Worm (Caenorhabditis elegans): ENCODE measurements around the gene hrpk-2.
A peak's percentile ranks its signal among the peaks of the same experiment; 100 is the strongest.
"Not testable (repeated sequence)": the region's sequence is repeated elsewhere in the genome, so short reads cannot be mapped to it uniquely, and the experiment has no call there.

Gene hrpk-2

DNA sequence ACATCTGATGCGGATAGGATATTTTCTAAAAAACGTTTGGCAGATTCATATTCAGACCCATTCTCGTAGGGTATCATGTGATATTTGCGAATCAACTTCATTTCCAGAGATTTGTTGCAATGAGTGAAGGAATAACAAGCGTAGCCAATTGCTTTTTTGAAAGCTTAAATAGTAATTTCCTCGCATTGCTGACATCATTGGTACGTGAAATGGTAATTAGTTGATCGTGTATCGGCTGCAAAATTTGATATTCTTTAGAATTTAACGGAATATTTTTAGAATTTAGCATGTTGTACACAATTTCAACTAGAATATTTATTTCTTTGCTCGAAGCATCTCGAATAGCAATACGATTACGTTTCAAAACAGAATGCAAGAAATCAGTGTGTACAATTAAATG is 24.3 kb upstream of the hrpk-2 start, which contains the start of gene F54H12.4:
Gene F54H12.4, minus strand, starts transcription at position 101 of the 400 bp plus-strand sequence.
- TF ChIP-seq B0310.2, tra-4, ceh-36 (tag; optimal IDR thresholded peaks at IDR 0.05): not testable (repeated sequence)

DNA sequence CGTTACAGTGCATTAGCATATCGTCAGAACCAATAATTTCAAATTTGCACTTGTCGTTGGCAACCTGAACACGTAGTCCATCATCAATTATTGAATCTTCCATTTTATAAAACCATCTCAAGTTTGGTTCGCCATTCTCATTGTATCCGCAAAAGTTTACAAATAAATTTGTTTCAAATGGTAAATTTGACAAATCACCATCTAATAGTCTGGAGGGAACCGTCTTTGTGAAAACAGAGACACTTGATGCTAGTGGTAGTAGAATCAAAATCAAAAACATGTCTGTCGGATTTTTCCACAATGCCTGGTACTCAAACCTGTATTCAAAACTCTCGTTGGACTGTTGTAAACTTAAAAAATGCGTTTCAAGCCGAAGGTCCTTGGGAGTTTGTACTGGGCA is 22.6 kb upstream of the hrpk-2 start, which contains the start of gene F54H12.2:
Gene F54H12.2, plus strand, starts transcription at position 301 of the 400 bp plus-strand sequence.
- not testable (repeated sequence) for TF ChIP-seq scrt-1 (GFP tag; IDR thresholded peaks at IDR 0.05); ceh-36 (tag; optimal IDR thresholded peaks at IDR 0.05); tra-4 (tag; optimal IDR thresholded peaks at IDR 0.05)

DNA sequence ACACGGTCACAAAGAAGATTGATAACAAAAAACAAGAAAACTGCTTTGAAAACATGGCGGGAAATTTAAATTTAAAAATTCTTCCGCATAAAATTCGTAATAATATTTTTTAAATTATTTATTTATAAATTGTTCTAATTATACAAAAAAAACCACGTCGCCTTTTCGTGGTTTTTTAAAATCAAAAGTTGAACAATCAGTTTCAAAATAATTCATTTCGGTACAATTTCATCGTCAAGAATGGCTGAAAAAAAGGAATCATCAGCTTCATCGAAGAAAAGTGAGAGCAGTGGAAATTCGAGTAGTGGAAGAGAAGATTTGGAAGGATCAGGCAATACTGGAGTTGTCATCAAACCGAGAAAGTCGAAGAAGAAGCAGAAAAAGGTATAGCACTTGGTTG is 17.8 kb upstream of the hrpk-2 start, which contains the start of the genes F54H12.8 and F54H12.7:
Gene F54H12.8, minus strand, starts transcription at position 101 of the 400 bp plus-strand sequence.
Gene F54H12.7, plus strand, starts transcription at position 229 of the 400 bp plus-strand sequence.
- TF ChIP-seq hnd-1 (tag; optimal IDR thresholded peaks at IDR 0.05), result no peak
- no peak for TF ChIP-seq tbx-37 (GFP tag; conservative IDR thresholded peaks at IDR 0.05)
- no peak for TF ChIP-seq B0310.2 (tag; optimal IDR thresholded peaks at IDR 0.05)
- TF ChIP-seq ets-7 (tag; optimal IDR thresholded peaks at IDR 0.05), result no peak
- no peak for TF ChIP-seq scrt-1 (GFP tag; IDR thresholded peaks at IDR 0.05)
- TF ChIP-seq ceh-13 (GFP tag; optimal IDR thresholded peaks at IDR 0.05), result no peak
- TF ChIP-seq flt-1 (GFP tag; IDR thresholded peaks at IDR 0.05), result no peak
- TF ChIP-seq pes-1 (GFP tag; IDR thresholded peaks at IDR 0.05), result no peak
- TF ChIP-seq ama-1 (optimal IDR thresholded peaks at IDR 0.05), result no peak
- no peak for TF ChIP-seq tbx-11 (GFP tag; IDR thresholded peaks at IDR 0.05)
- TF ChIP-seq hmbx-1 (tag; optimal IDR thresholded peaks at IDR 0.05), result no peak

DNA sequence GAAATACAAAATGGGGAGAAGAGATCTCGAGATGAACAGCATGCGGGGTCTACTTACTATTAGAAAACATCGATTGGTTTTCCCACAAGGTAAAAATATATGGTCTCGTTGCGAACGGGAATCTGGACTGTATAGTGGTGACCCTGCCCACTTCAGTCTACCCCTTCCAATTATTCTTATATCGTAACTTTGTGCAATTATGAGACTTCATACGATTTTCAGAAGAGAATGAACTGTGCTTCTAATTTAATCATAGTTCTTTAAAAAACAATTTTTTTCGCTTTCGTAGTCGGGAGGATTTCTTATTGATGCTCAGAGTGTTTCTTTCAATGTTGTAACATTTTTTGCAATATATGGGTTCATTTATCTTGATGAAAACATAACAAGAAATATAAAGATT is 14.9 kb upstream of the hrpk-2 start, which contains the start of gene F54H12.5:
Gene F54H12.5, minus strand, starts transcription at position 101 of the 400 bp plus-strand sequence.
- TF ChIP-seq tbx-37 (GFP tag; conservative IDR thresholded peaks at IDR 0.05), result no peak
- no peak for TF ChIP-seq flt-1 (GFP tag; IDR thresholded peaks at IDR 0.05)
- no peak for TF ChIP-seq hnd-1 (tag; optimal IDR thresholded peaks at IDR 0.05)
- no peak for TF ChIP-seq ceh-36 (tag; optimal IDR thresholded peaks at IDR 0.05)
- no peak for TF ChIP-seq ets-7 (tag; optimal IDR thresholded peaks at IDR 0.05)
- no peak for TF ChIP-seq pes-1 (GFP tag; IDR thresholded peaks at IDR 0.05)
- TF ChIP-seq aly-1 (tag; optimal IDR thresholded peaks at IDR 0.05), result no peak
- TF ChIP-seq B0310.2 (tag; optimal IDR thresholded peaks at IDR 0.05), result no peak
- no peak for TF ChIP-seq ceh-13 (GFP tag; optimal IDR thresholded peaks at IDR 0.05)
- TF ChIP-seq hmbx-1 (tag; optimal IDR thresholded peaks at IDR 0.05), result no peak
- no peak for TF ChIP-seq scrt-1 (GFP tag; IDR thresholded peaks at IDR 0.05)

DNA sequence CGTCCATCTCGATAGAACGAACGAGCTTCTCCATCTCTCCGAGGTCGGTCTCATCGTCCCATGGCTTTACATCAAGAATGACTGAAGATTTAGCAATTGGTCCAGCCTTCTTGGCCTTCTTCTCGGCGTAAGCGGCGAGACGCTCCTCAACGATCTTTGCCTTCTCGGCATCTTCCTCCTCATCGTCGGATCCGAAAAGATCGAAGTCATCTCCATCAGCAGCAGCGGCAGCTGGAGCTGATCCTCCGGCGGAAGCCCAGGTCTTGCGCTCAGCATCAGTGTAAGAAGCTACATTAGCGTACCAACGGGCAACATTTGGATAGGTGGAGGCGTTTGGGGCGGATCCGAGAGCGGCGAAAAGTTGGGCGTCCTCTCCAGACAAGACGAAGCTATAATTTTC is 14.2 kb upstream of the hrpk-2 start:
- TF ChIP-seq aly-1 (tag; optimal IDR thresholded peaks at IDR 0.05) (no peak), flt-1 (GFP tag; IDR thresholded peaks at IDR 0.05) (no peak), tbx-11 (GFP tag; IDR thresholded peaks at IDR 0.05) (no peak), F13C5.2 (tag; optimal IDR thresholded peaks at IDR 0.05) (no peak), tbx-37 (GFP tag; conservative IDR thresholded peaks at IDR 0.05) (no peak), scrt-1 (GFP tag; IDR thresholded peaks at IDR 0.05) (no peak), hnd-1 (tag; optimal IDR thresholded peaks at IDR 0.05) (no peak), ceh-36 (tag; optimal IDR thresholded peaks at IDR 0.05) (no peak), sea-1 (GFP tag; conservative IDR thresholded peaks at IDR 0.05) (no peak), tra-4 (tag; optimal IDR thresholded peaks at IDR 0.05) (no peak)

DNA sequence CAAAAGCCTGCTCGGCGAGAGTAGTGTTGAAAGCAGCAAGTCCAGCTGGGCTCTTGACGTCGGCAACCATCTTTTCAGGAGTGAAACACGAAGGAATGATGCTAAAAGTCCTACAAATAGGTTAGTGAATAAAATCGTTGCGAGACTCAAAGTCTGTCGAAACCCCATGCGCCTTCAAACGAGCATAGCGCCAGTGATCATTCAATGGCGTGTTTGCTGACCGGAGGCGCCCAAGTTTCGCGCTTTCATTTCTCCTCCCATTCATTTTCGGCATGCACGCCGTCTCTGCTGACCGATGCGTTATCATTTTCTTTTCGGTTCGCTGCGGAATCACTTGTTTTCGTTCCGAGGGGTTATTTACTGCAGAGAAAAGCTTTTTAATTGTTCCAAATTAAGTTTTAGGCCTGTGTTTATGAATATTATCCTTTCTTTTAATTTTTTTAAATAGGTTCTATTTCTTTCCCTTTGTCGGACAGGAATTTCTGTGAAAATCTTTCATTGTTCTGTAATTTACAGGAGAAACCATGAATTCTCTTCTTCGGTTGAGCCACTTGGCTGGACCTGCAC is 13.6 kb upstream of the hrpk-2 start, which contains the start of the genes eef-1B.1 and aco-2:
Gene eef-1B.1, minus strand, starts transcription at position 186 of the 567 bp plus-strand sequence.
Gene aco-2, plus strand, starts transcription at position 517 of the 567 bp plus-strand sequence.
- peak; percentile 44 for TF ChIP-seq F13C5.2 (tag; optimal IDR thresholded peaks at IDR 0.05)
- no peak for TF ChIP-seq hmbx-1 (tag; optimal IDR thresholded peaks at IDR 0.05)
- TF ChIP-seq pes-1 (GFP tag; IDR thresholded peaks at IDR 0.05), result no peak
- no peak for TF ChIP-seq tra-4 (tag; optimal IDR thresholded peaks at IDR 0.05)
- TF ChIP-seq ceh-36 (tag; optimal IDR thresholded peaks at IDR 0.05), result no peak
- TF ChIP-seq ama-1 (optimal IDR thresholded peaks at IDR 0.05), result no peak

DNA sequence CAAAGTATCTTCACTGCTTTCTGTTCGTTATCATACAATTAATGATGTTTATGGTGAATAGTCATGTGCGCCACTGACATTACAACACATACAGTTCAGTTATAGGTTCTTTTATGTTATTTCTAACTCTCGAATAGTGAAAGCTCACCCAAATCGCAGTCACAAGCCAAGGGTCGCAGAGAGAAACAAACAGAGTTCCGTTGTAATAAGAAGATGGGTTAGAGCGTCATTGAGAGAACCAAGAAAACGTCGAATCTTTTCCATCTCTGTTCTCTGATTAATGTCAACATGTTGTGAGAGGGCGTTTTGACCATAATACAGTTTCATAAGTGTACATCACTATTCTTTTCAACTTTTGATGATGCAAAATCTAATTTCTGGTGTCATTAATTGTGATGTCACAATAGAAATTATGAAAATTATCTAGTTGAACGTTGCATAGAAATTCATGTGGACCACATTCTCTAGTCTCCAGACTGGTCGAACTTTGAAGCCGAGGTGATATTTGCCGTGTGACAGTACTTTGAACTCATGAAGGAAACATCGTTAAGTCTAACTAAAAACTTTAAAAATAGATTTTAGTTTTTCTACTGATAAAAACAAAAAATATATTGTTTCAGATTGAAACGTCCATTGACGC is 12.8 kb upstream of the hrpk-2 start:
- TF ChIP-seq B0310.2 (tag; optimal IDR thresholded peaks at IDR 0.05), result no peak
- no peak for TF ChIP-seq ets-7 (tag; optimal IDR thresholded peaks at IDR 0.05)

DNA sequence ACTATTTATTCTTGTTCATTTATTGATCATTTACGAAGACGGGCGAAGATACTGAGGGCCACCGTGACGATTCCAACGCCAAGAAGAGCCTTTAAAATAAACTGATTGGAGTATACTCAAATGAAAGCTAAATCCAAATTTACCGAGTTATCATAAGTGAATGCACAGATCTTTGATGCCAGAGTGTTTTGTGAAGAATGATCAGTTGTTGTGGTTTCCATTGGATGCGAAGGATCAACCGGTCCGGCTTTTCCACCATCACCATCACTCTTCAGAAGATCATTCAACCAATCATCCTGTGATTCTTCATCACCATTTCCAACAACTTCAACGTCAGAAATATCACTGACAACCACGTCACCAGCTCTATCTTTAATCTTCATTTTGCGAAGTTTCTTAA is 9.7 kb upstream of the hrpk-2 start:
- no peak for TF ChIP-seq ceh-36 (tag; optimal IDR thresholded peaks at IDR 0.05)

DNA sequence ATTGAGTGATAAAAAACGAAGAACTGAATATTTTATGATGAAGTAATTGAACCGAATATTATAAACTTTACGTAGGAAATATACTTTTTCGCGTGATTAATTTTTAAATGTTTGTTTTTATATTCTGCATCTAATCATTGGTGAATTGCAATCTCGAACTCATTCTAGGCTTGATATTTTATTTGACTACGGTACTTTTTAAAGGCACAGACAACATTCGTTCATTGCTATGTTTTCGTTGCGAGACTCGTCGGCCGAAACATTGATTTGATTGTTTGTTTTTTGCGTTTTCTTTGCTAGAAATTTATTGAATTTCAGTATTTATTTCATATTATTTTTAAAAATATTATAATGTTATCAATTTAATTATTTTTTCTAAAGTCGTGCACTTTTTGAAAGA is 9.1 kb upstream of the hrpk-2 start, which contains the start of gene C06G4.4:
Gene C06G4.4, minus strand, starts transcription at position 36 of the 400 bp plus-strand sequence.
- TF ChIP-seq pes-1 (GFP tag; IDR thresholded peaks at IDR 0.05), result no peak

Data from whole organism, early embryonic.